Worm (Caenorhabditis elegans) whole organism, L1 larva: ENCODE results near the gene maph-9.

ENCODE experiments used
- ama-1 ChIP-seq: fragments of 150-350 bp; optimal IDR thresholded peaks from 2 replicates; lab custom pipeline; 2014
- ceh-8 ChIP-seq: fragments of 200-800 bp; sonication (Bioruptor generic); optimal IDR thresholded peaks from 2 replicates; lab custom pipeline; 2018; ENCODE audit warnings: mild to moderate bottlenecking, missing genetic modification characterization, moderate library complexity, missing compliant biosample characterization
- egl-27 ChIP-seq, 2 experiments: fragments of 150-350 bp in 1 of 2; sonication (generic microtip); optimal IDR thresholded peaks; 3 replicates each; lab custom pipeline; 2017 to 2018; ENCODE audit warnings: missing biosample characterization in 2 of 2, missing genetic modification characterization in 2 of 2, missing genetic modification reagents in 2 of 2
- elt-3 ChIP-seq, 6 experiments: fragments of 150-350 bp in 1 of 6; sonication (generic microtip); optimal IDR thresholded peaks; 2 replicates each; lab custom pipeline; 2017 to 2018; ENCODE audit warnings: missing biosample characterization in 6 of 6, missing genetic modification characterization in 6 of 6, inconsistent platforms in 1 of 6
- hlh-17 ChIP-seq: fragments of 200-800 bp; sonication (Bioruptor generic); optimal IDR thresholded peaks from 2 replicates; lab custom pipeline; 2018; ENCODE audit warnings: missing genetic modification characterization, mild to moderate bottlenecking, missing compliant biosample characterization, moderate library complexity, borderline replicate concordance
- nhr-12 ChIP-seq: sonication (generic microtip); optimal IDR thresholded peaks from 2 replicates; lab custom pipeline; 2017; ENCODE audit warnings: missing biosample characterization, missing genetic modification characterization
- pag-3 ChIP-seq: sonication (generic microtip); optimal IDR thresholded peaks from 2 replicates; lab custom pipeline; 2017; ENCODE audit warnings: missing genetic modification characterization, mild to moderate bottlenecking, missing compliant biosample characterization, antibody characterized with exemption, borderline replicate concordance; ENCODE audit not compliant: insufficient read depth
- unc-86 ChIP-seq: sonication (generic microtip); optimal IDR thresholded peaks from 2 replicates; lab custom pipeline; 2016; ENCODE audit warnings: missing genetic modification characterization, missing compliant biosample characterization

- no peak for TF ChIP-seq egl-27 (tag; optimal IDR thresholded peaks at IDR 0.05; lab: Kevin White, UChicago)
- no peak for TF ChIP-seq pag-3
- peak in 1 of 6 experiments; percentile 3 for TF ChIP-seq elt-3 (tag; optimal IDR thresholded peaks at IDR 0.05; lab: Kevin White, UChicago)
- no peak for TF ChIP-seq ama-1 (lab: Kevin White, UChicago)
- no peak for TF ChIP-seq hlh-17 (GFP tag; lab: Kevin White, UChicago)
- TF ChIP-seq nhr-12 (tag; lab: Kevin White, UChicago), result no peak
- no peak for TF ChIP-seq unc-86 (tag; lab: Kevin White, UChicago)
- no peak for TF ChIP-seq ceh-8 (GFP tag; lab: Kevin White, UChicago)
Measured at ce11 chrIV:7165723-7166122, 9.3 kb downstream of the maph-9 start, which contains the start of gene rpc-1.
